Worm (Caenorhabditis elegans) whole organism, late embryonic: ENCODE results near the gene C34F11.5.

Source experiments
- F13H6.1 ChIP-seq: sonication (generic microtip); optimal IDR thresholded peaks from 2 replicates; lab custom pipeline; 2016; ENCODE audit warnings: missing genetic modification characterization, missing compliant biosample characterization
- T23F11.4 ChIP-seq: fragments of 200-800 bp; sonication (Bioruptor generic); optimal IDR thresholded peaks from 2 replicates; lab custom pipeline; 2018; ENCODE audit warnings: mild to moderate bottlenecking, missing genetic modification characterization, missing compliant biosample characterization
- ceh-18 ChIP-seq: sonication (generic microtip); optimal IDR thresholded peaks from 2 replicates; lab custom pipeline; 2016; ENCODE audit warnings: missing genetic modification characterization, missing compliant biosample characterization
- ceh-2 ChIP-seq: sonication (generic microtip); optimal IDR thresholded peaks from 2 replicates; lab custom pipeline; 2016; ENCODE audit warnings: missing genotype, missing genetic modification characterization, missing compliant biosample characterization
- ceh-24 ChIP-seq: sonication (generic microtip); optimal IDR thresholded peaks from 2 replicates; lab custom pipeline; 2016; ENCODE audit warnings: mild to moderate bottlenecking, missing genetic modification characterization, missing compliant biosample characterization
- elt-4 ChIP-seq: sonication (generic microtip); optimal IDR thresholded peaks from 2 replicates; lab custom pipeline; 2016; ENCODE audit warnings: missing genetic modification characterization, missing compliant biosample characterization
- pha-4 ChIP-seq: fragments of 150-350 bp; optimal IDR thresholded peaks from 2 replicates; lab custom pipeline; 2018; ENCODE audit warnings: missing biosample characterization, missing genetic modification reagents, missing genetic modification characterization
- sox-2 ChIP-seq: fragments of 200-800 bp; sonication (Bioruptor generic); IDR thresholded peaks from 2 replicates; pipeline ENCODE4 v1.3.6; 2022; ENCODE audit warnings: missing genetic modification reagents, missing genetic modification characterization, missing compliant biosample characterization

DNA sequence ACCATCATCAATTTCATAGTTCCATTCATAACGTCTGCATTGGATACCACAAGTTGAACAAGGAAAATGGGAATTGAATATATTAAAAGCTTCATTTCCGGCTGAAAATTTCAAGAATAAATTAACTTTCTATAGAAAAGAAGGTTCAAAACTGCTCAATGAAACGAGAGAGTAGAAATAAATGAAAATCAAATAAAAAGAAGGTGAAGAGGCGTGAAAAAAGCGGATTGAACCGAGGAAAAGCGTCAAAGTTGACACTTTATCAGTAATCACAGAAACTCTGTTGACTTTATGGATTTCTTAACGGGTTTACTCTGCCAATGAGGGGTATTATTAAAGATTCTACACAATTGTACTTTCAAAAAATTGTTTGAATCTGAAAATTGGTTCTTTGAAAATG is 42.8 kb downstream of the C34F11.5 start, which contains the start of gene pho-4:
- TF ChIP-seq sox-2 (GFP tag; lab: Robert Waterston, UW) = no peak
- TF ChIP-seq ceh-24 (tag; lab: Kevin White, UChicago) = no peak
- TF ChIP-seq F13H6.1 (tag; lab: Kevin White, UChicago) = no peak
- no peak for TF ChIP-seq elt-4
- no peak for TF ChIP-seq ceh-18 (tag; lab: Kevin White, UChicago)
- no peak for TF ChIP-seq pha-4 (tag; lab: Kevin White, UChicago)
- TF ChIP-seq T23F11.4 (GFP tag; lab: Kevin White, UChicago) = no peak
- TF ChIP-seq ceh-2 (tag; lab: Kevin White, UChicago) = no peak
